Fruit fly (Drosophila melanogaster) whole organism, larva: ENCODE measurements around the gene CG10214.

Experiments used
- noc ChIP-seq: fragments of 200-800 bp; sonication (Bioruptor generic); optimal IDR thresholded peaks from 3 replicates; lab custom pipeline; 2019; ENCODE audit warnings: missing biosample characterization, mild to moderate bottlenecking, missing genetic modification characterization, moderate library complexity

Gene CG10214

dm6 chr3R:23718297-23718941 is 48.9 kb downstream of the CG10214 start, which contains the start of gene nau:
Gene nau, minus strand, starts transcription at chr3R:23718357.
- no peak for TF ChIP-seq noc (tag; lab: Kevin White, UChicago)
